Fruit fly (Drosophila melanogaster) whole organism, wandering third instar larva: Measurements from ENCODE around the gene CG12729.

ENCODE experiments used
- CrebA ChIP-seq: fragments of 200-800 bp; sonication (Bioruptor generic); optimal IDR thresholded peaks from 2 replicates; lab custom pipeline; 2016; ENCODE audit warnings: missing biosample characterization, mild to moderate bottlenecking, missing genetic modification characterization, borderline replicate concordance
- Dif ChIP-seq: fragments of 200-275, 200-300 bp; sonication (Bioruptor generic); optimal IDR thresholded peaks from 2 replicates; lab custom pipeline; 2018; ENCODE audit warnings: missing biosample characterization, missing genetic modification characterization; ENCODE audit not compliant: partially characterized antibody
- Myc ChIP-seq: fragments of >200 bp; optimal IDR thresholded peaks from 2 replicates; lab custom pipeline; 2017
- foxo ChIP-seq, 2 experiments: fragments of 200-800 bp; sonication (Bioruptor generic); optimal IDR thresholded peaks; 2 replicates in 1 of 2; 3 replicates in 1 of 2; lab custom pipeline; 2016 to 2017; ENCODE audit warnings: missing biosample characterization in 2 of 2, missing genetic modification characterization in 2 of 2

DNA sequence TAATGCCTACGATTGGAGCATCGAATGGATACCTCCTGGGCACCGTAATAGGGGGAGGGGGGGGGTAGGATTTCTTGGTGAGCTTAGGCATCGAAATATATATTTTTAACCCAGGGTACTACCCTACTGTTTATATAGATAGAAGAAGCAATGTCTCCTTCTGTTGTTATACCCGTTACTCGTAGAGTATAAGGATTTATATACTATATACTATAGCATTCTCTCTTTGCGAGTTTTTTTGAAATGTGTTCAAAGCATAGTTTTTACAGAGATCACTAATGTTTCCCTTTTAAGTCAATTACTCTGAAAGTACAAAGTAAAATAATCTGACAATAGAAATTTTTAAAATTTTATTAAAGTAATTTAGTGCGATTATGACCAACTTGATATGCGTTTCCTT, 8.4 kb downstream of the CG12729 start, which contains the start of gene CG43136:
- TF ChIP-seq Dif (GFP tag; lab: Kevin White, UChicago) (no peak), foxo (GFP tag; optimal IDR thresholded peaks at IDR 0.05; lab: Kevin White, UChicago) (no peak), Myc (lab: Kevin White, UChicago) (no peak), CrebA (GFP tag; lab: Kevin White, UChicago) (no peak)
